Worm (Caenorhabditis elegans): ENCODE measurements around the gene cnc-11.

ce11 chrV:1476841-1477240 lies 34.7 kb downstream of the cnc-11 start:
- TF ChIP-seq bed-3 (GFP tag; optimal IDR thresholded peaks at IDR 0.05) (no peak), lin-13 (tag; optimal IDR thresholded peaks at IDR 0.05) (no peak), ham-2 (GFP tag; optimal IDR thresholded peaks at IDR 0.05) (no peak), nhr-12 (tag; optimal IDR thresholded peaks at IDR 0.05) (no peak), ceh-43 (GFP tag; optimal IDR thresholded peaks at IDR 0.05) (no peak), M03D4.4 (tag; optimal IDR thresholded peaks at IDR 0.05) (no peak), nhr-237 (tag; optimal IDR thresholded peaks at IDR 0.05) (no peak), nhr-76 (tag; optimal IDR thresholded peaks at IDR 0.05) (no peak), snpc-4 (tag; optimal IDR thresholded peaks at IDR 0.05) (no peak), unc-62 (GFP tag; optimal IDR thresholded peaks at IDR 0.05) (no peak), nhr-2 (tag; optimal IDR thresholded peaks at IDR 0.05) (no peak), pha-4 (tag; optimal IDR thresholded peaks at IDR 0.05) (no peak)
